Worm (Caenorhabditis elegans): ENCODE measurements around the gene bbs-8.
A peak's percentile ranks its signal among the peaks of the same experiment; 100 is the strongest.

bbs-8 gene

ce11 chrV:6726279-6726678 lies 38.6 kb downstream of the bbs-8 start:
- TF ChIP-seq ztf-4 (tag; optimal IDR thresholded peaks at IDR 0.05) (no peak), nhr-19 (GFP tag; conservative IDR thresholded peaks at IDR 0.05) (no peak), aly-2 (tag; optimal IDR thresholded peaks at IDR 0.05) (no peak), nhr-12 (tag; optimal IDR thresholded peaks at IDR 0.05) (no peak), fkh-8 (tag; optimal IDR thresholded peaks at IDR 0.05) (peak; percentile 4), egl-13 (tag; optimal IDR thresholded peaks at IDR 0.05) (peak; percentile 15), dsc-1 (tag; optimal IDR thresholded peaks at IDR 0.05) (peak; percentile 85), lin-14 (GFP tag; optimal IDR thresholded peaks at IDR 0.05) (peak; percentile 52), elt-3 (tag; optimal IDR thresholded peaks at IDR 0.05) (no peak), F16B12.6 (tag; optimal IDR thresholded peaks at IDR 0.05) (no peak), efl-3 (GFP tag; optimal IDR thresholded peaks at IDR 0.05) (no peak), efl-1 (optimal IDR thresholded peaks at IDR 0.05) (no peak), efl-1 (GFP tag; optimal IDR thresholded peaks at IDR 0.05 in 1 of 2) (peak in 1 of 2 experiments; percentile 59), sox-4 (tag; optimal IDR thresholded peaks at IDR 0.05) (no peak)

- TF ChIP-seq lin-14 (GFP tag; optimal IDR thresholded peaks at IDR 0.05) (no peak), nhr-11 (tag; optimal IDR thresholded peaks at IDR 0.05) (no peak), ceh-8 (GFP tag; optimal IDR thresholded peaks at IDR 0.05) (no peak), ceh-88 (GFP tag; IDR thresholded peaks at IDR 0.05) (no peak), unc-30 (tag; optimal IDR thresholded peaks at IDR 0.05) (no peak), irx-1 (tag; optimal IDR thresholded peaks at IDR 0.05) (no peak), C34B4.2 (tag; optimal IDR thresholded peaks at IDR 0.05) (no peak), nhr-19 (GFP tag; conservative IDR thresholded peaks at IDR 0.05) (no peak), nhr-237 (tag; optimal IDR thresholded peaks at IDR 0.05) (no peak), unc-130 (tag; optimal IDR thresholded peaks at IDR 0.05) (no peak), unc-98 (GFP tag; IDR thresholded peaks at IDR 0.05) (no peak), unc-86 (tag; optimal IDR thresholded peaks at IDR 0.05) (no peak), C16A3.4 (tag; optimal IDR thresholded peaks at IDR 0.05) (no peak), nhr-71 (tag; optimal IDR thresholded peaks at IDR 0.05) (no peak), grh-1 (GFP tag; IDR thresholded peaks at IDR 0.05) (no peak), zag-1 (tag; optimal IDR thresholded peaks at IDR 0.05) (no peak), tlp-1 (tag; optimal IDR thresholded peaks at IDR 0.05) (no peak), nhr-47 (tag; optimal IDR thresholded peaks at IDR 0.05) (no peak)
Measured at ce11 chrV:6722378-6722777, 42.5 kb downstream of the bbs-8 start, which contains the start of gene ZC487.2. Gene ZC487.2, minus strand, starts transcription at chrV:6722478.

- TF ChIP-seq unc-130 (tag; optimal IDR thresholded peaks at IDR 0.05): no peak
- TF ChIP-seq ztf-11 (tag; optimal IDR thresholded peaks at IDR 0.05): no peak
- no peak for TF ChIP-seq zip-4 (GFP tag; optimal IDR thresholded peaks at IDR 0.05)
- TF ChIP-seq nhr-85 (tag): no peak
- no peak for TF ChIP-seq ceh-63 (GFP tag; optimal IDR thresholded peaks at IDR 0.05)
Measured at ce11 chrV:6718232-6718631, 46.6 kb downstream of the bbs-8 start, which contains the start of gene srg-30. Gene srg-30, minus strand, starts transcription at chrV:6718332.
